Comparison of ENCODE assay signal across 6 fruit fly cellular contexts in genomic region chrX:629239-629821, dm6.
A peak's percentile ranks its signal among the peaks of the same experiment; 100 is the strongest.
TF ChIP-seq lines count a peak whose summit lies in the region.

Gene RpL36, minus strand, starts transcription at chrX:629483.
Gene Mybbp1A, plus strand, starts transcription at chrX:629773.

- peak; percentile 22 to 26 for TF ChIP-seq CTCF in S2 (optimal IDR thresholded peaks at IDR 0.05; lab: Kevin White, UChicago)
- TF ChIP-seq CTCF in whole organism, embryonic (GFP tag; optimal IDR thresholded peaks at IDR 0.05; lab: Kevin White, UChicago), result peak; percentile 38

TF ChIP-seq in whole organism, adult, 20 proteins besides CTCF, POLR2A, EP300 and RAD21 (continues in another document):
- no peak for TF ChIP-seq kay (GFP tag; lab: Kevin White, UChicago; ENCODE audit: borderline replicate concordance)
- TF ChIP-seq pad (GFP tag; optimal IDR thresholded peaks at IDR 0.05; lab: Kevin White, UChicago), result peak; percentile 81
- TF ChIP-seq CG5204 (GFP tag; optimal IDR thresholded peaks at IDR 0.05; lab: Kevin White, UChicago), result no peak
- TF ChIP-seq Mnt (GFP tag; optimal IDR thresholded peaks at IDR 0.05; lab: Kevin White, UChicago), result peak; percentile 97
- TF ChIP-seq bab1 (GFP tag; optimal IDR thresholded peaks at IDR 0.05; lab: Kevin White, UChicago), result peak; percentile 80
- TF ChIP-seq CG12768 (GFP tag; optimal IDR thresholded peaks at IDR 0.05; lab: Kevin White, UChicago), result peak; percentile 45
- TF ChIP-seq cic (GFP tag; optimal IDR thresholded peaks at IDR 0.05; lab: Kevin White, UChicago), result peak; percentile 33
- TF ChIP-seq CG14711 (tag; optimal IDR thresholded peaks at IDR 0.05; lab: Kevin White, UChicago), result peak; percentile 69
- peak; percentile 89 for TF ChIP-seq ovo (GFP tag; optimal IDR thresholded peaks at IDR 0.05; lab: Kevin White, UChicago)
- peak; percentile 86 for TF ChIP-seq CG1620 (GFP tag; optimal IDR thresholded peaks at IDR 0.05; lab: Kevin White, UChicago)
- TF ChIP-seq CG7045 (GFP tag; optimal IDR thresholded peaks at IDR 0.05; lab: Kevin White, UChicago), result peak; percentile 30
- peak; percentile 94 for TF ChIP-seq tj (GFP tag; optimal IDR thresholded peaks at IDR 0.05; lab: Kevin White, UChicago)
- TF ChIP-seq CG33017 (tag; optimal IDR thresholded peaks at IDR 0.05; lab: Kevin White, UChicago), result peak; percentile 26
- TF ChIP-seq Crg-1 (GFP tag; optimal IDR thresholded peaks at IDR 0.05; lab: Kevin White, UChicago), result peak; percentile 90
- TF ChIP-seq cnc (optimal IDR thresholded peaks at IDR 0.05; lab: Kevin White, UChicago), result no peak
- peak; percentile 88 for TF ChIP-seq CG7101 (tag; optimal IDR thresholded peaks at IDR 0.05; lab: Kevin White, UChicago)
- TF ChIP-seq Hr96 (GFP tag; optimal IDR thresholded peaks at IDR 0.05; lab: Kevin White, UChicago), result no peak
- TF ChIP-seq toe (GFP tag; optimal IDR thresholded peaks at IDR 0.05; lab: Kevin White, UChicago), result no peak

TF ChIP-seq in whole organism, embryonic, 481 proteins besides CTCF, POLR2A, EP300 and RAD21 (continues in another document):
- TF ChIP-seq CG34224 (GFP tag; IDR thresholded peaks at IDR 0.05; lab: Robert Waterston, UW; ENCODE audit: partially characterized antibody), result peak; percentile 84
- peak; percentile 62 for TF ChIP-seq Atf3 (GFP tag; optimal IDR thresholded peaks at IDR 0.05; lab: Kevin White, UChicago)
- TF ChIP-seq CG7271 (tag; optimal IDR thresholded peaks at IDR 0.05; lab: Kevin White, UChicago), result peak; percentile 68
- TF ChIP-seq ara (GFP tag; IDR thresholded peaks at IDR 0.05; lab: Robert Waterston, UW), result peak; percentile 42; the same call in 1 of the 2 replicates
- no peak for TF ChIP-seq jing (GFP tag; optimal IDR thresholded peaks at IDR 0.05; lab: Kevin White, UChicago)
- peak; percentile 66 for TF ChIP-seq da (GFP tag; optimal IDR thresholded peaks at IDR 0.05; lab: Kevin White, UChicago)
- TF ChIP-seq ssp (GFP tag; IDR thresholded peaks at IDR 0.05; lab: Robert Waterston, UW), result peak; percentile 50
- peak; percentile 88 for TF ChIP-seq Opbp (GFP tag; IDR thresholded peaks at IDR 0.05; lab: Robert Waterston, UW; ENCODE audit: partially characterized antibody)
- TF ChIP-seq Adf1 (GFP tag; IDR thresholded peaks at IDR 0.05; lab: Robert Waterston, UW), result peak; percentile 33
- TF ChIP-seq Side (GFP tag; optimal IDR thresholded peaks at IDR 0.05; lab: Kevin White, UChicago), result peak; percentile 86
- no peak for TF ChIP-seq abd-A (tag; optimal IDR thresholded peaks at IDR 0.05; lab: Kevin White, UChicago)
- TF ChIP-seq ewg (GFP tag; optimal IDR thresholded peaks at IDR 0.05; lab: Kevin White, UChicago), result peak; percentile 84
- no peak for TF ChIP-seq Taf1 (GFP tag; IDR thresholded peaks at IDR 0.05; lab: Robert Waterston, UW)
- TF ChIP-seq NC2β (GFP tag; optimal IDR thresholded peaks at IDR 0.05; lab: Kevin White, UChicago), result peak; percentile 95
- TF ChIP-seq Vsx1 (GFP tag; optimal IDR thresholded peaks at IDR 0.05; lab: Kevin White, UChicago), result no peak
- peak; percentile 52 for TF ChIP-seq Nf-YB (GFP tag; optimal IDR thresholded peaks at IDR 0.05; lab: Kevin White, UChicago)
- peak; percentile 69 for TF ChIP-seq mirr (GFP tag; optimal IDR thresholded peaks at IDR 0.05; lab: Kevin White, UChicago)
- peak; percentile 47 for TF ChIP-seq CG18011 (GFP tag; optimal IDR thresholded peaks at IDR 0.05; lab: Kevin White, UChicago)

TF ChIP-seq in whole organism, prepupa, 60 proteins besides CTCF, POLR2A, EP300 and RAD21 (continues in another document):
- TF ChIP-seq fd59A (GFP tag; optimal IDR thresholded peaks at IDR 0.05; lab: Kevin White, UChicago) (no peak), ss (GFP tag; optimal IDR thresholded peaks at IDR 0.05; lab: Kevin White, UChicago) (peak; percentile 77 to 83), Eip78C (GFP tag; lab: Kevin White, UChicago) (peak; percentile 92), CG7368 (GFP tag; optimal IDR thresholded peaks at IDR 0.05; lab: Kevin White, UChicago) (no peak), Lpt (GFP tag; optimal IDR thresholded peaks at IDR 0.05; lab: Kevin White, UChicago) (no peak), net (GFP tag; optimal IDR thresholded peaks at IDR 0.05; lab: Kevin White, UChicago) (peak; percentile 63), CG1621 (tag; optimal IDR thresholded peaks at IDR 0.05; lab: Kevin White, UChicago) (peak; percentile 40), acj6 (GFP tag; optimal IDR thresholded peaks at IDR 0.05; lab: Kevin White, UChicago) (no peak), eg (GFP tag; IDR thresholded peaks at IDR 0.05; lab: Robert Waterston, UW) (peak; percentile 65), dac (GFP tag; optimal IDR thresholded peaks at IDR 0.05; lab: Kevin White, UChicago) (peak; percentile 44), Sox14 (GFP tag; optimal IDR thresholded peaks at IDR 0.05; lab: Kevin White, UChicago) (peak; percentile 63), svp (GFP tag; lab: Kevin White, UChicago) (peak; percentile 59), CG6163 (GFP tag; IDR thresholded peaks at IDR 0.05; lab: Robert Waterston, UW) (peak; percentile 73), CG8119 (GFP tag; IDR thresholded peaks at IDR 0.05; lab: Robert Waterston, UW) (peak; percentile 58), Met (GFP tag; optimal IDR thresholded peaks at IDR 0.05; lab: Kevin White, UChicago) (no peak), CG11294 (GFP tag; IDR thresholded peaks at IDR 0.05; lab: Robert Waterston, UW) (no peak), lz (GFP tag; optimal IDR thresholded peaks at IDR 0.05; lab: Kevin White, UChicago) (peak; percentile 72), CG3919 (GFP tag; optimal IDR thresholded peaks at IDR 0.05; lab: Kevin White, UChicago) (peak; percentile 59), CG32006 (GFP tag; optimal IDR thresholded peaks at IDR 0.05; lab: Kevin White, UChicago) (no peak), CG6276 (GFP tag; optimal IDR thresholded peaks at IDR 0.05; lab: Kevin White, UChicago) (no peak)

TF ChIP-seq in whole organism, pupa, 21 proteins besides CTCF, POLR2A, EP300 and RAD21 (continues in another document):
- TF ChIP-seq CG10348 (GFP tag; IDR thresholded peaks at IDR 0.05; lab: Robert Waterston, UW), result no peak
- peak; percentile 13; the same call in 1 of the 2 replicates for TF ChIP-seq rn (GFP tag; IDR thresholded peaks at IDR 0.05; lab: Robert Waterston, UW)
- TF ChIP-seq Pif1A (GFP tag; optimal IDR thresholded peaks at IDR 0.05; lab: Kevin White, UChicago), result no peak
- TF ChIP-seq CG13204 (GFP tag; optimal IDR thresholded peaks at IDR 0.05; lab: Kevin White, UChicago), result no peak
- TF ChIP-seq CG8159 (tag; optimal IDR thresholded peaks at IDR 0.05; lab: Kevin White, UChicago), result peak; percentile 61
- peak; percentile 74 for TF ChIP-seq Snoo (tag; optimal IDR thresholded peaks at IDR 0.05; lab: Kevin White, UChicago)
- TF ChIP-seq CG15710 (tag; optimal IDR thresholded peaks at IDR 0.05; lab: Kevin White, UChicago), result peak; percentile 44
- peak; percentile 42 for TF ChIP-seq EcR (GFP tag; optimal IDR thresholded peaks at IDR 0.05; lab: Kevin White, UChicago)
- no peak for TF ChIP-seq CG17806 (tag; optimal IDR thresholded peaks at IDR 0.05; lab: Kevin White, UChicago)
- no peak for TF ChIP-seq Pif1B (GFP tag; optimal IDR thresholded peaks at IDR 0.05; lab: Kevin White, UChicago)
- TF ChIP-seq CG32121 (GFP tag; IDR thresholded peaks at IDR 0.05; lab: Robert Waterston, UW), result 0 out of 2 replicates have a peak, but pooled peaks have one; percentile 18
- peak; percentile 40 for TF ChIP-seq CG12605 (GFP tag; IDR thresholded peaks at IDR 0.05; lab: Robert Waterston, UW)
- 0 out of 3 replicates have a peak, but pooled peaks have one; percentile 7 for TF ChIP-seq fd96Ca (GFP tag; IDR thresholded peaks at IDR 0.05; lab: Robert Waterston, UW)
- peak; percentile 44; the same call in 1 of the 3 replicates for TF ChIP-seq CG4496 (GFP tag; IDR thresholded peaks at IDR 0.05; lab: Robert Waterston, UW)
- no peak for TF ChIP-seq CG8301 (tag; optimal IDR thresholded peaks at IDR 0.05; lab: Kevin White, UChicago)
- TF ChIP-seq Ets98B (GFP tag; IDR thresholded peaks at IDR 0.05; lab: Robert Waterston, UW), result peak; percentile 51; the same call in 1 of the 2 replicates
- peak; percentile 38 for TF ChIP-seq gl (tag; optimal IDR thresholded peaks at IDR 0.05; lab: Kevin White, UChicago)
- TF ChIP-seq CG14655 (GFP tag; optimal IDR thresholded peaks at IDR 0.05; lab: Kevin White, UChicago), result no peak
- no peak for TF ChIP-seq CG9948 (tag; optimal IDR thresholded peaks at IDR 0.05; lab: Kevin White, UChicago)
- TF ChIP-seq CG34367 (tag; optimal IDR thresholded peaks at IDR 0.05; lab: Kevin White, UChicago), result peak; percentile 50

TF ChIP-seq in whole organism, wandering third instar larva, 38 proteins besides CTCF, POLR2A, EP300 and RAD21 (continues in another document):
- no peak for TF ChIP-seq GATAd (GFP tag; optimal IDR thresholded peaks at IDR 0.05; lab: Kevin White, UChicago)
- peak; percentile 75 for TF ChIP-seq sv (GFP tag; optimal IDR thresholded peaks at IDR 0.05; lab: Kevin White, UChicago)
- TF ChIP-seq brk (GFP tag; optimal IDR thresholded peaks at IDR 0.05; lab: Kevin White, UChicago), result no peak
- TF ChIP-seq Jra (GFP tag; optimal IDR thresholded peaks at IDR 0.05; lab: Kevin White, UChicago), result peak; percentile 66
- peak; percentile 60 for TF ChIP-seq HLH106 (tag; optimal IDR thresholded peaks at IDR 0.05; lab: Kevin White, UChicago)
- TF ChIP-seq sage (GFP tag; optimal IDR thresholded peaks at IDR 0.05; lab: Kevin White, UChicago), result no peak
- no peak for TF ChIP-seq pan (optimal IDR thresholded peaks at IDR 0.05; lab: Kevin White, UChicago)
- no peak for TF ChIP-seq usp (GFP tag; optimal IDR thresholded peaks at IDR 0.05; lab: Kevin White, UChicago)
- no peak for TF ChIP-seq woc (GFP tag; optimal IDR thresholded peaks at IDR 0.05; lab: Kevin White, UChicago)
- TF ChIP-seq foxo (GFP tag; optimal IDR thresholded peaks at IDR 0.05; lab: Kevin White, UChicago), result peak in 1 of 2 experiments; percentile 64
- no peak for TF ChIP-seq Dfd (GFP tag; optimal IDR thresholded peaks at IDR 0.05; lab: Kevin White, UChicago)
- peak; percentile 71 for TF ChIP-seq h (GFP tag; optimal IDR thresholded peaks at IDR 0.05; lab: Kevin White, UChicago)
- TF ChIP-seq CG32264 (GFP tag; optimal IDR thresholded peaks at IDR 0.05; lab: Kevin White, UChicago), result no peak
- TF ChIP-seq fru (GFP tag; optimal IDR thresholded peaks at IDR 0.05; lab: Kevin White, UChicago), result peak; percentile 66
- no peak for TF ChIP-seq tai (GFP tag; optimal IDR thresholded peaks at IDR 0.05; lab: Kevin White, UChicago)
- no peak for TF ChIP-seq dl (GFP tag; optimal IDR thresholded peaks at IDR 0.05; lab: Kevin White, UChicago; ENCODE audit: insufficient read depth in 1 of 2, partially characterized antibody in 2 of 2)
- no peak for TF ChIP-seq Hnf4 (GFP tag; optimal IDR thresholded peaks at IDR 0.05; lab: Kevin White, UChicago)
- TF ChIP-seq Hr78 (GFP tag; optimal IDR thresholded peaks at IDR 0.05; lab: Kevin White, UChicago), result no peak
- TF ChIP-seq N (GFP tag; optimal IDR thresholded peaks at IDR 0.05; lab: Kevin White, UChicago), result no peak
- TF ChIP-seq Rel (GFP tag; optimal IDR thresholded peaks at IDR 0.05; lab: Kevin White, UChicago), result no peak
- no peak for TF ChIP-seq Rel (tag; optimal IDR thresholded peaks at IDR 0.05; lab: Kevin White, UChicago)
- peak; percentile 53 for TF ChIP-seq dsf (GFP tag; optimal IDR thresholded peaks at IDR 0.05; lab: Kevin White, UChicago; ENCODE audit: borderline replicate concordance)
- peak; percentile 20 for TF ChIP-seq Dif (GFP tag; optimal IDR thresholded peaks at IDR 0.05; lab: Kevin White, UChicago; ENCODE audit: partially characterized antibody)
